Worm (Caenorhabditis elegans) whole organism, L1 larva: ENCODE results near the gene ntl-9.

Experiments
- Y116A8C.19 ChIP-seq: sonication (generic microtip); optimal IDR thresholded peaks from 2 replicates; lab custom pipeline; 2016; ENCODE audit warnings: missing compliant biosample characterization, missing genetic modification characterization, borderline replicate concordance
- alr-1 ChIP-seq: fragments of 200-800 bp; sonication (Bioruptor generic); optimal IDR thresholded peaks from 2 replicates; lab custom pipeline; 2018; ENCODE audit warnings: borderline replicate concordance, mild to moderate bottlenecking, missing genetic modification characterization, missing compliant biosample characterization
- blmp-1 ChIP-seq: fragments of 150-350 bp; optimal IDR thresholded peaks from 2 replicates; lab custom pipeline; 2014; ENCODE audit warnings: missing biosample characterization, missing genetic modification characterization
- ceh-63 ChIP-seq: fragments of 200-800 bp; sonication (Bioruptor generic); optimal IDR thresholded peaks from 2 replicates; lab custom pipeline; 2018; ENCODE audit warnings: mild to moderate bottlenecking, missing genetic modification characterization, missing compliant biosample characterization
- ceh-8 ChIP-seq: fragments of 200-800 bp; sonication (Bioruptor generic); optimal IDR thresholded peaks from 2 replicates; lab custom pipeline; 2018; ENCODE audit warnings: mild to moderate bottlenecking, missing genetic modification characterization, moderate library complexity, missing compliant biosample characterization
- ceh-82 ChIP-seq, 3 experiments: fragments of 150-350 bp in 1 of 3; sonication (generic microtip) in 2 of 3; optimal IDR thresholded peaks; 2 replicates each; lab custom pipeline; 2014 to 2017; ENCODE audit warnings: missing biosample characterization in 3 of 3, missing genetic modification characterization in 3 of 3
- ces-1 ChIP-seq: fragments of 150-350 bp; optimal IDR thresholded peaks from 2 replicates; lab custom pipeline; 2014; ENCODE audit warnings: missing biosample characterization, missing genetic modification reagents, missing genetic modification characterization
- dpl-1 ChIP-seq, 3 experiments: fragments of 150-350 bp in 2 of 3; sonication (generic microtip) in 1 of 3; optimal IDR thresholded peaks; 2 replicates each; lab custom pipeline; 2014 to 2017; ENCODE audit warnings: missing biosample characterization in 3 of 3, missing genetic modification characterization in 3 of 3, missing genetic modification reagents in 3 of 3
- efl-1 ChIP-seq, 4 experiments: fragments of 150-350 bp; optimal IDR thresholded peaks in 3 of 4; peaks in 1 of 4; 1 replicate in 1 of 4; 2 replicates in 3 of 4; lab custom pipeline; 2014; ENCODE audit warnings: missing biosample characterization in 2 of 4, missing genetic modification characterization in 2 of 4, missing genetic modification reagents in 2 of 4
- egl-27 ChIP-seq, 2 experiments: fragments of 150-350 bp in 1 of 2; sonication (generic microtip); optimal IDR thresholded peaks; 3 replicates each; lab custom pipeline; 2017 to 2018; ENCODE audit warnings: missing biosample characterization in 2 of 2, missing genetic modification characterization in 2 of 2, missing genetic modification reagents in 2 of 2
- elt-2 ChIP-seq: sonication (generic microtip); optimal IDR thresholded peaks from 2 replicates; lab custom pipeline; 2016; ENCODE audit warnings: missing genetic modification characterization, mild to moderate bottlenecking, inconsistent platforms, missing compliant biosample characterization, missing genetic modification reagents
- ets-5 ChIP-seq: fragments of 200-800 bp; sonication (Bioruptor generic); IDR thresholded peaks from 2 replicates; pipeline ENCODE4 v1.3.6; 2022; ENCODE audit warnings: missing genetic modification characterization, missing compliant biosample characterization
- fkh-10 ChIP-seq: sonication (generic microtip); optimal IDR thresholded peaks from 2 replicates; lab custom pipeline; 2017; ENCODE audit warnings: missing biosample characterization, missing genetic modification reagents, missing genetic modification characterization
- fkh-8 ChIP-seq: sonication (generic microtip); optimal IDR thresholded peaks from 2 replicates; lab custom pipeline; 2016; ENCODE audit warnings: mild to moderate bottlenecking, missing genetic modification characterization, missing compliant biosample characterization
- irx-1 ChIP-seq: sonication (generic microtip); optimal IDR thresholded peaks from 2 replicates; lab custom pipeline; 2016; ENCODE audit warnings: missing genetic modification characterization, missing compliant biosample characterization
- isw-1 ChIP-seq: fragments of 200-800 bp; sonication (Bioruptor generic); IDR thresholded peaks from 2 replicates; pipeline ENCODE4 v1.3.6; 2022; ENCODE audit warnings: missing genetic modification characterization, missing compliant biosample characterization
- lin-13 ChIP-seq: fragments of 150-350 bp; optimal IDR thresholded peaks from 2 replicates; lab custom pipeline; 2014; ENCODE audit warnings: missing biosample characterization, missing genetic modification reagents, missing genetic modification characterization
- lin-14 ChIP-seq: fragments of 200-800 bp; sonication (Bioruptor generic); optimal IDR thresholded peaks from 2 replicates; lab custom pipeline; 2018; ENCODE audit warnings: mild to moderate bottlenecking, missing genetic modification characterization, moderate library complexity, missing compliant biosample characterization
- lin-35 ChIP-seq, 2 experiments: fragments of 150-350 bp; optimal IDR thresholded peaks; 2 replicates each; lab custom pipeline; 2014; ENCODE audit warnings: missing biosample characterization in 2 of 2, missing genetic modification characterization in 2 of 2, missing genetic modification reagents in 2 of 2
- mab-9 ChIP-seq: fragments of 200-800 bp; sonication (Bioruptor generic); IDR thresholded peaks from 2 replicates; pipeline ENCODE4 v1.3.6; 2022; ENCODE audit warnings: missing genetic modification reagents, missing genetic modification characterization, missing compliant biosample characterization
- mdl-1 ChIP-seq, 2 experiments: fragments of 150-350 bp; optimal IDR thresholded peaks; 2 replicates each; lab custom pipeline; 2014 to 2017; ENCODE audit warnings: missing biosample characterization in 2 of 2, missing genetic modification characterization in 2 of 2, inconsistent platforms in 1 of 2
- mef-2 ChIP-seq: fragments of 150-350 bp; optimal IDR thresholded peaks from 2 replicates; lab custom pipeline; 2014; ENCODE audit warnings: missing biosample characterization, missing genetic modification characterization
- mep-1 ChIP-seq: fragments of 150-350 bp; optimal IDR thresholded peaks from 2 replicates; lab custom pipeline; 2014; ENCODE audit warnings: missing biosample characterization, missing genetic modification characterization
- nhr-20 ChIP-seq: sonication (generic microtip); optimal IDR thresholded peaks from 2 replicates; lab custom pipeline; 2016; ENCODE audit warnings: mild to moderate bottlenecking, missing genetic modification characterization, missing compliant biosample characterization
- nhr-47 ChIP-seq: sonication (generic microtip); optimal IDR thresholded peaks from 2 replicates; lab custom pipeline; 2016; ENCODE audit warnings: mild to moderate bottlenecking, missing genetic modification characterization, moderate library complexity, missing compliant biosample characterization
- nhr-71 ChIP-seq: sonication (generic microtip); optimal IDR thresholded peaks from 2 replicates; lab custom pipeline; 2016; ENCODE audit warnings: mild to moderate bottlenecking, missing genetic modification characterization, moderate library complexity, missing compliant biosample characterization
- nhr-77 ChIP-seq: fragments of 150-350 bp; optimal IDR thresholded peaks from 2 replicates; lab custom pipeline; 2014; ENCODE audit warnings: missing biosample characterization, missing genetic modification characterization
- nhr-84 ChIP-seq: sonication (generic microtip); optimal IDR thresholded peaks from 2 replicates; lab custom pipeline; 2017; ENCODE audit warnings: missing biosample characterization, missing genetic modification characterization
- pax-3 ChIP-seq: fragments of 200-800 bp; sonication (Bioruptor generic); optimal IDR thresholded peaks from 2 replicates; lab custom pipeline; 2018; ENCODE audit warnings: mild to moderate bottlenecking, missing genetic modification characterization, moderate library complexity, missing compliant biosample characterization
- pqm-1 ChIP-seq: sonication (generic microtip); optimal IDR thresholded peaks from 3 replicates; lab custom pipeline; 2017; ENCODE audit warnings: missing biosample characterization, missing genetic modification characterization
- rnt-1 ChIP-seq: sonication (generic microtip); optimal IDR thresholded peaks from 2 replicates; lab custom pipeline; 2016; ENCODE audit warnings: mild to moderate bottlenecking, missing genetic modification characterization, moderate library complexity, missing compliant biosample characterization
- snpc-4 ChIP-seq: fragments of 150-350 bp; optimal IDR thresholded peaks from 2 replicates; lab custom pipeline; 2014; ENCODE audit warnings: missing biosample characterization, missing genetic modification characterization
- snu-23 ChIP-seq: sonication (generic microtip); optimal IDR thresholded peaks from 2 replicates; lab custom pipeline; 2016; ENCODE audit warnings: missing genetic modification characterization, missing compliant biosample characterization
- swsn-7 ChIP-seq: sonication (generic microtip); optimal IDR thresholded peaks from 2 replicates; lab custom pipeline; 2016; ENCODE audit warnings: missing genetic modification characterization, missing compliant biosample characterization
- tbx-2 ChIP-seq: sonication (generic microtip); optimal IDR thresholded peaks from 2 replicates; lab custom pipeline; 2016; ENCODE audit warnings: missing genetic modification characterization, missing compliant biosample characterization
- tlp-1 ChIP-seq: fragments of 150-350 bp; optimal IDR thresholded peaks from 2 replicates; lab custom pipeline; 2014; ENCODE audit warnings: missing biosample characterization, missing genetic modification characterization
- unc-130 ChIP-seq: fragments of 150-350 bp; optimal IDR thresholded peaks from 2 replicates; lab custom pipeline; 2017; ENCODE audit warnings: missing biosample characterization, missing genetic modification characterization, inconsistent platforms
- unc-62 ChIP-seq: fragments of 150-350 bp; optimal IDR thresholded peaks from 2 replicates; lab custom pipeline; 2014; ENCODE audit warnings: missing biosample characterization, missing genetic modification reagents, missing genetic modification characterization
- unc-86 ChIP-seq: sonication (generic microtip); optimal IDR thresholded peaks from 2 replicates; lab custom pipeline; 2016; ENCODE audit warnings: missing genetic modification characterization, missing compliant biosample characterization
- unc-98 ChIP-seq: fragments of 200-800 bp; sonication (Bioruptor generic); IDR thresholded peaks from 2 replicates; pipeline ENCODE4 v1.3.6; 2022; ENCODE audit warnings: missing genetic modification characterization, missing compliant biosample characterization
- xbp-1 ChIP-seq: sonication (generic microtip); optimal IDR thresholded peaks from 2 replicates; lab custom pipeline; 2016; ENCODE audit warnings: missing genetic modification characterization, missing compliant biosample characterization

Gene ntl-9

DNA sequence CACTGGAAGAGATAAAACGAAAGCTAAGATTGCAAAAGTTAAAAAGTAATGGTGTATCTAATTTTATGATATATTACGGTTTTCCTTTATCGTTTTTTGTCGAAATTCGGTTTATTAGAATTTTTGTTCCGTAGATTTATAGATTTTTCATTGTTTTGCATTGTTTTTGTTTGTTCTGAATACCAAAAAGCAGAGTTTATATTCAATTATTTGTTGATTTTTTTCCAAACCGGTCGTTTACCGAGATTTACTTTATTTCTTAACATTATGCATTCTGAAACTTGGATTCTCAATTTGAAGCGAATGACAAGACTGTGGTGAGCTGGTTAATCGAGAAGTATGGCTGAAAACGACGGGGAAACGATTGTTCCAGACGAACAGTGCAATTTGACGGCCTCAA, 7.3 kb upstream of the ntl-9 start, which contains the start of gene fsn-1:
Gene fsn-1 (plus strand): TSS at position 301 of the 400 bp plus-strand sequence.
- TF ChIP-seq elt-2 (tag; lab: Kevin White, UChicago) (no peak), blmp-1 (tag; lab: Kevin White, UChicago) (no peak), alr-1 (tag; lab: Kevin White, UChicago) (no peak), fkh-8 (tag; lab: Kevin White, UChicago) (no peak), ces-1 (GFP tag; lab: Kevin White, UChicago) (no peak), tlp-1 (tag; lab: Kevin White, UChicago) (no peak), ceh-8 (GFP tag; lab: Kevin White, UChicago) (no peak), nhr-47 (tag; lab: Kevin White, UChicago) (no peak)

DNA sequence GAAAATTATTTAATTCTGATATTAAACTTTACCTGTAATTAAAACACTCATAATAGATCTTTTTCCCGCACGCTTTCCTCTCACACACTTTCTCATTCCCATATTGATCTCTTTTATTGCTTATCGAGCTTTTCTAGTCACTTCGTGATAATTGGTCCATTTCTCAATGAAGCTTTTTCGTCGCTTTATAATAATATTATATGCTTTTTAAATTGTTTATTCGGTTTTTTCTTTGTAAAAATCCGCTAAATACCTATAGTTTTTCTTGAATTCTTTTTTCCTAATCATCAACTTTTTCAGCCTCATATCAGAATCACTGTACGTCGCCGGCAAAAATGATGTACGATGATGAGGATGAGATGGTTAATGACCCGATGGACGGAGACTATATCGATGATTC, 5.0 kb upstream of the ntl-9 start, which contains the start of gene rpb-2:
Gene rpb-2 (plus strand): TSS at position 301 of the 400 bp plus-strand sequence.
- TF ChIP-seq unc-86 (tag; lab: Kevin White, UChicago): no peak
- no peak for TF ChIP-seq lin-13
- TF ChIP-seq efl-1 (optimal IDR thresholded peaks at IDR 0.05; lab: Kevin White, UChicago): no peak
- TF ChIP-seq efl-1 (GFP tag; optimal IDR thresholded peaks at IDR 0.05 in 1 of 2; lab: Kevin White, UChicago): peak in 1 of 2 experiments; percentile 35
- TF ChIP-seq mef-2: no peak

DNA sequence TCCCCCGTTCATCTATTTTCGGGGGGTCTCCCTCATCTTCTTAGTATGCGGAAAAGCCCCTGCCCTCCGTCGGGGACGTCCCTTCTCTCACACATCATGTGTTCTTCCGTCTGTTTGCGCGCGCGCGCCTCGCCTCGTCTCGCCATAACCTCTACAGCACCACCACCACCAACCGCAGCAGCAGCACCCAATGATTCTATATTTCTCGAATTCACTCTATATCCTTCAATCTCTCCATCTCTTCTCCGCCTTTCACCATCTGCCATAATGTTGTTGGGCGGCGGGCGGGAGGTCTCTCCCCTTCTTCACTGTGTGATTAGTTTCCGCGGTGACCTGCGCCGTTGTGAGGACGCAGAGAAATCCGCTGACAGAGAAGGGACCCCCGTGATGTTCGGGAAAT, 3.0 kb downstream of the ntl-9 start:
- TF ChIP-seq elt-2 (tag; lab: Kevin White, UChicago) (no peak), pax-3 (tag; lab: Kevin White, UChicago) (no peak), ets-5 (no peak), fkh-8 (tag; lab: Kevin White, UChicago) (no peak), alr-1 (tag; lab: Kevin White, UChicago) (no peak), unc-86 (tag; lab: Kevin White, UChicago) (peak; percentile 7), ceh-63 (GFP tag; lab: Kevin White, UChicago) (no peak), isw-1 (GFP tag; lab: Robert Waterston, UW) (0 out of 2 replicates have a peak, but pooled peaks have one; percentile 10), lin-14 (GFP tag; lab: Kevin White, UChicago) (peak; percentile 4), unc-62 (GFP tag; lab: Kevin White, UChicago) (no peak), unc-130 (tag; lab: Kevin White, UChicago) (no peak), xbp-1 (tag; lab: Kevin White, UChicago) (no peak), unc-98 (no peak), egl-27 (tag; optimal IDR thresholded peaks at IDR 0.05; lab: Kevin White, UChicago) (no peak), nhr-71 (tag; lab: Kevin White, UChicago) (peak; percentile 0), ceh-82 (tag; optimal IDR thresholded peaks at IDR 0.05; lab: Kevin White, UChicago) (peak in 1 of 3 experiments; percentile 0), pqm-1 (no peak), mep-1 (tag; lab: Kevin White, UChicago) (peak; percentile 2)

DNA sequence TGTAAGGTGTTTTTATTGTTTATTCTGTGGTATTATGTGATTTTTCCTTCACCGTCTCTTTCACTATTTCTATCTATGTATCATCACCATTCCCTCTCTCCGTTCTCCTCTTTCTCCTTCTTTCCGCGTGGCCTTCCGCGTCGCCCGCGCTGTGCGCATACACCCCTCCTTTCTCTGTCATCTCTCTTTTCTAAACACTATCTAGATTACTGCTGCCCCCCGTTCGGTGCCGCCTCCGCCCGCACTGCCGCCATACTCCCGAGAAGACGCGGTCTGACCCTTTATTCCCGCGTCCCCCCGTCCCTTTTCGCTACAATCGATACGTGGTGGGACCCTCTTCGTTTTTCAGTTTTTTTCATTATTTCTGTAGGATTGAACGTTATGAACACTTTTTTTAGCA, 4.3 kb downstream of the ntl-9 start:
- TF ChIP-seq blmp-1 (tag; lab: Kevin White, UChicago) (peak; percentile 12), tbx-2 (no peak)
- TF ChIP-seq, all 84 proteins: peak for 1

DNA sequence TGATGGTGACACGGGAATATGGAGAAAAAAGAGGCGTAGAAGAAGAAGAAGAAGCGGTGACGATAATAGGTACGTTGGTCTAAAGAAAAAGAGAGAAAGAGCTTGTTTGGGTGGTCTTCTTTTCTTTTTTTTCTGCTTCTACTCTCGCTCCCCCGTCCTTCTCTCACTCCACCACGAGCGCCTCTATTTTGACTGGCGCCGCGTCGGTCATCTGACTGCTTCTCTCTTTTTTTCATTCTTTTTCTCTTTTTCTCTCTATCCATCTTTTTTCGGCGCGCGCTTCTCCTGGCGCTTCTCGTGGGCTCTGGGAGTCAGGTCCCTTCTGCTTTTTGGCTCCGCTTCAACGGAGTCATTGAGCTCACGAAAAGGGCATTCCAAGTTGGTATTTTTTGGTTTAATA, 6.0 kb downstream of the ntl-9 start:
- peak; percentile 16 for TF ChIP-seq xbp-1 (tag; lab: Kevin White, UChicago)
- TF ChIP-seq nhr-77: no peak
- peak in 2 of 3 experiments; percentile 22 to 47 for TF ChIP-seq ceh-82 (tag; optimal IDR thresholded peaks at IDR 0.05; lab: Kevin White, UChicago)
- peak; percentile 63 for TF ChIP-seq nhr-71 (tag; lab: Kevin White, UChicago)
- TF ChIP-seq fkh-8 (tag; lab: Kevin White, UChicago): peak; percentile 77
- TF ChIP-seq snu-23: peak; percentile 57
- no peak for TF ChIP-seq irx-1
- no peak for TF ChIP-seq Y116A8C.19 (tag; lab: Kevin White, UChicago)
- peak; percentile 15 for TF ChIP-seq snpc-4
- peak; percentile 47 for TF ChIP-seq nhr-47 (tag; lab: Kevin White, UChicago)
- no peak for TF ChIP-seq blmp-1 (tag; lab: Kevin White, UChicago)
- peak; percentile 40 to 48 for TF ChIP-seq efl-1 (optimal IDR thresholded peaks at IDR 0.05; lab: Kevin White, UChicago)
- peak in 1 of 2 experiments; percentile 31 for TF ChIP-seq efl-1 (GFP tag; optimal IDR thresholded peaks at IDR 0.05 in 1 of 2; lab: Kevin White, UChicago)
- peak; percentile 5 to 34 (median 31) for TF ChIP-seq dpl-1 (GFP tag; optimal IDR thresholded peaks at IDR 0.05; lab: Kevin White, UChicago)
- TF ChIP-seq mdl-1 (tag; optimal IDR thresholded peaks at IDR 0.05; lab: Kevin White, UChicago): peak in 1 of 2 experiments; percentile 19
- peak; percentile 29 for TF ChIP-seq isw-1 (GFP tag; lab: Robert Waterston, UW)
- peak; percentile 41 for TF ChIP-seq rnt-1 (tag; lab: Kevin White, UChicago)
- peak; percentile 44 for TF ChIP-seq swsn-7 (tag; lab: Kevin White, UChicago)
- TF ChIP-seq tbx-2: peak; percentile 32
- TF ChIP-seq nhr-84 (tag; lab: Kevin White, UChicago): no peak
- TF ChIP-seq lin-14 (GFP tag; lab: Kevin White, UChicago): peak; percentile 89
- peak; percentile 1 for TF ChIP-seq fkh-10 (GFP tag; lab: Kevin White, UChicago)
- peak; percentile 36 to 56 for TF ChIP-seq lin-35 (GFP tag; optimal IDR thresholded peaks at IDR 0.05; lab: Kevin White, UChicago)
- TF ChIP-seq nhr-20 (tag; lab: Kevin White, UChicago): peak; percentile 27
- no peak for TF ChIP-seq mab-9 (GFP tag; lab: Robert Waterston, UW)
- peak; percentile 49 for TF ChIP-seq unc-86 (tag; lab: Kevin White, UChicago)
